Worm (Caenorhabditis elegans) whole organism, early embryonic: ENCODE results near the gene F53E10.1.

Source experiments
- B0310.2 ChIP-seq: sonication (generic microtip); optimal IDR thresholded peaks from 2 replicates; lab custom pipeline; 2016; ENCODE audit warnings: mild to moderate bottlenecking, missing genetic modification characterization, missing compliant biosample characterization
- ceh-36 ChIP-seq: sonication (generic microtip); optimal IDR thresholded peaks from 2 replicates; lab custom pipeline; 2016; ENCODE audit warnings: missing genetic modification characterization, inconsistent platforms, missing compliant biosample characterization
- ets-7 ChIP-seq: sonication (generic microtip); optimal IDR thresholded peaks from 2 replicates; lab custom pipeline; 2016; ENCODE audit warnings: missing genotype, missing genetic modification characterization, missing compliant biosample characterization
- flt-1 ChIP-seq: fragments of 200-800 bp; sonication (Bioruptor generic); IDR thresholded peaks from 2 replicates; pipeline ENCODE4 v1.3.6; 2022; ENCODE audit warnings: missing genetic modification characterization, missing compliant biosample characterization
- hmbx-1 ChIP-seq: sonication (generic microtip); optimal IDR thresholded peaks from 2 replicates; lab custom pipeline; 2016; ENCODE audit warnings: mild to moderate bottlenecking, missing genetic modification characterization, missing compliant biosample characterization

ce11 chrV:2614986-2615687 lies at the start of gene F53E10.1:
- TF ChIP-seq ets-7: no peak
- no peak for TF ChIP-seq B0310.2
- TF ChIP-seq flt-1: no peak
- no peak for TF ChIP-seq ceh-36 (tag; lab: Kevin White, UChicago)
- no peak for TF ChIP-seq hmbx-1 (tag; lab: Kevin White, UChicago)
